Worm (Caenorhabditis elegans) whole organism, late embryonic: Measurements from ENCODE around the gene F11D11.12.
A peak's percentile ranks its signal among the peaks of the same experiment; 100 is the strongest.

Experiments
- C38D4.7 ChIP-seq: fragments of 200-800 bp; sonication (Bioruptor generic); optimal IDR thresholded peaks from 2 replicates; lab custom pipeline; 2018; ENCODE audit warnings: mild to moderate bottlenecking, missing genetic modification characterization, moderate library complexity, missing compliant biosample characterization
- K02D7.2 ChIP-seq: sonication (generic microtip); optimal IDR thresholded peaks from 2 replicates; lab custom pipeline; 2017; ENCODE audit warnings: mild to moderate bottlenecking, missing genetic modification characterization, missing compliant biosample characterization
- T23F11.4 ChIP-seq: fragments of 200-800 bp; sonication (Bioruptor generic); optimal IDR thresholded peaks from 2 replicates; lab custom pipeline; 2018; ENCODE audit warnings: mild to moderate bottlenecking, missing genetic modification characterization, missing compliant biosample characterization
- ceh-14 ChIP-seq: sonication (generic microtip); optimal IDR thresholded peaks from 2 replicates; lab custom pipeline; 2016; ENCODE audit warnings: missing genotype, missing genetic modification characterization, missing compliant biosample characterization
- ceh-22 ChIP-seq: sonication (generic microtip); optimal IDR thresholded peaks from 2 replicates; lab custom pipeline; 2017; ENCODE audit warnings: missing biosample characterization, missing genetic modification characterization
- ceh-24 ChIP-seq: sonication (generic microtip); optimal IDR thresholded peaks from 2 replicates; lab custom pipeline; 2016; ENCODE audit warnings: mild to moderate bottlenecking, missing genetic modification characterization, missing compliant biosample characterization
- ceh-30 ChIP-seq: fragments of 150-350 bp; optimal IDR thresholded peaks from 2 replicates; lab custom pipeline; 2014; ENCODE audit warnings: missing biosample characterization, missing genetic modification characterization
- ceh-34 ChIP-seq: sonication (generic microtip); optimal IDR thresholded peaks from 2 replicates; lab custom pipeline; 2016; ENCODE audit warnings: mild to moderate bottlenecking, missing genetic modification characterization, missing compliant biosample characterization
- ceh-9 ChIP-seq: sonication (generic microtip); optimal IDR thresholded peaks from 2 replicates; lab custom pipeline; 2016; ENCODE audit warnings: mild to moderate bottlenecking, missing genetic modification characterization, inconsistent platforms, missing compliant biosample characterization
- che-1 ChIP-seq: sonication (generic microtip); optimal IDR thresholded peaks from 2 replicates; lab custom pipeline; 2016; ENCODE audit warnings: mild to moderate bottlenecking, missing genetic modification characterization, missing compliant biosample characterization
- dmd-4 ChIP-seq: sonication (generic microtip); optimal IDR thresholded peaks from 2 replicates; lab custom pipeline; 2016; ENCODE audit warnings: borderline replicate concordance, missing genetic modification characterization, missing compliant biosample characterization
- dve-1 ChIP-seq: sonication (generic microtip); optimal IDR thresholded peaks from 2 replicates; lab custom pipeline; 2017; ENCODE audit warnings: antibody characterized with exemption, mild to moderate bottlenecking, missing genetic modification characterization, missing compliant biosample characterization
- elt-2 ChIP-seq: sonication (generic microtip); optimal IDR thresholded peaks from 2 replicates; lab custom pipeline; 2016; ENCODE audit warnings: missing genetic modification reagents, missing genetic modification characterization, missing compliant biosample characterization
- ets-4 ChIP-seq: sonication (generic microtip); optimal IDR thresholded peaks from 2 replicates; lab custom pipeline; 2016; ENCODE audit warnings: missing genetic modification characterization, missing compliant biosample characterization
- eyg-1 ChIP-seq: sonication (generic microtip); optimal IDR thresholded peaks from 2 replicates; lab custom pipeline; 2016; ENCODE audit warnings: missing genotype, missing genetic modification characterization, missing compliant biosample characterization
- fkh-10 ChIP-seq: fragments of 150-350 bp; optimal IDR thresholded peaks from 2 replicates; lab custom pipeline; 2014; ENCODE audit warnings: missing biosample characterization, missing genetic modification reagents, missing genetic modification characterization
- hlh-13 ChIP-seq: fragments of 200-800 bp; sonication (Bioruptor generic); optimal IDR thresholded peaks from 2 replicates; lab custom pipeline; 2018; ENCODE audit warnings: mild to moderate bottlenecking, missing genetic modification characterization, missing compliant biosample characterization
- hlh-8 ChIP-seq: sonication (generic microtip); optimal IDR thresholded peaks from 2 replicates; lab custom pipeline; 2016; ENCODE audit warnings: missing genotype, missing genetic modification characterization, missing compliant biosample characterization
- lim-6 ChIP-seq: sonication (generic microtip); optimal IDR thresholded peaks from 2 replicates; lab custom pipeline; 2016; ENCODE audit warnings: missing genetic modification characterization, missing compliant biosample characterization
- lin-11 ChIP-seq: fragments of 200-800 bp; sonication (Bioruptor generic); optimal IDR thresholded peaks from 2 replicates; lab custom pipeline; 2018; ENCODE audit warnings: mild to moderate bottlenecking, missing genetic modification characterization, missing compliant biosample characterization
- mec-3 ChIP-seq: sonication (generic microtip); optimal IDR thresholded peaks from 2 replicates; lab custom pipeline; 2016; ENCODE audit warnings: borderline replicate concordance, missing genetic modification characterization, missing compliant biosample characterization
- nhr-11 ChIP-seq: fragments of 150-350 bp; optimal IDR thresholded peaks from 2 replicates; lab custom pipeline; 2014; ENCODE audit warnings: missing biosample characterization, missing genetic modification characterization
- nhr-232 ChIP-seq: sonication (generic microtip); optimal IDR thresholded peaks from 2 replicates; lab custom pipeline; 2016; ENCODE audit warnings: missing genetic modification characterization, missing compliant biosample characterization
- pag-3 ChIP-seq: sonication (generic microtip); optimal IDR thresholded peaks from 2 replicates; lab custom pipeline; 2016; ENCODE audit warnings: missing compliant biosample characterization, missing genetic modification characterization, borderline replicate concordance
- pha-4 ChIP-seq: fragments of 150-350 bp; optimal IDR thresholded peaks from 2 replicates; lab custom pipeline; 2018; ENCODE audit warnings: missing biosample characterization, missing genetic modification reagents, missing genetic modification characterization
- pros-1 ChIP-seq: fragments of 150-350 bp; optimal IDR thresholded peaks from 2 replicates; lab custom pipeline; 2014; ENCODE audit warnings: missing biosample characterization, missing genetic modification reagents, missing genetic modification characterization
- ref-2 ChIP-seq: sonication (generic microtip); optimal IDR thresholded peaks from 2 replicates; lab custom pipeline; 2016; ENCODE audit warnings: missing genetic modification characterization, missing compliant biosample characterization
- rnt-1 ChIP-seq: sonication (generic microtip); optimal IDR thresholded peaks from 2 replicates; lab custom pipeline; 2016; ENCODE audit warnings: missing genetic modification characterization, missing compliant biosample characterization
- tbx-2 ChIP-seq: sonication (generic microtip); optimal IDR thresholded peaks from 2 replicates; lab custom pipeline; 2016; ENCODE audit warnings: missing genetic modification characterization, missing compliant biosample characterization
- tbx-7 ChIP-seq: sonication (generic microtip); optimal IDR thresholded peaks from 2 replicates; lab custom pipeline; 2016; ENCODE audit warnings: missing genotype, missing genetic modification characterization, missing compliant biosample characterization
- unc-3 ChIP-seq, 2 experiments: fragments of 200-800 bp in 1 of 2; sonication (Bioruptor generic) in 1 of 2; sonication (generic microtip) in 1 of 2; conservative IDR thresholded peaks in 1 of 2; optimal IDR thresholded peaks in 1 of 2; 2 replicates each; pipeline versions ENCODE4 v1.3.6 to Lab custom; 2016 to 2022; ENCODE audit warnings: missing compliant biosample characterization in 2 of 2, missing genetic modification characterization in 2 of 2, missing genetic modification reagents in 1 of 2
- zip-5 ChIP-seq: sonication (generic microtip); optimal IDR thresholded peaks from 2 replicates; lab custom pipeline; 2016; ENCODE audit warnings: missing genetic modification characterization, missing compliant biosample characterization
- ztf-16 ChIP-seq: sonication (generic microtip); optimal IDR thresholded peaks from 2 replicates; lab custom pipeline; 2017; ENCODE audit warnings: missing genetic modification characterization, missing compliant biosample characterization

The F11D11.12 gene

DNA sequence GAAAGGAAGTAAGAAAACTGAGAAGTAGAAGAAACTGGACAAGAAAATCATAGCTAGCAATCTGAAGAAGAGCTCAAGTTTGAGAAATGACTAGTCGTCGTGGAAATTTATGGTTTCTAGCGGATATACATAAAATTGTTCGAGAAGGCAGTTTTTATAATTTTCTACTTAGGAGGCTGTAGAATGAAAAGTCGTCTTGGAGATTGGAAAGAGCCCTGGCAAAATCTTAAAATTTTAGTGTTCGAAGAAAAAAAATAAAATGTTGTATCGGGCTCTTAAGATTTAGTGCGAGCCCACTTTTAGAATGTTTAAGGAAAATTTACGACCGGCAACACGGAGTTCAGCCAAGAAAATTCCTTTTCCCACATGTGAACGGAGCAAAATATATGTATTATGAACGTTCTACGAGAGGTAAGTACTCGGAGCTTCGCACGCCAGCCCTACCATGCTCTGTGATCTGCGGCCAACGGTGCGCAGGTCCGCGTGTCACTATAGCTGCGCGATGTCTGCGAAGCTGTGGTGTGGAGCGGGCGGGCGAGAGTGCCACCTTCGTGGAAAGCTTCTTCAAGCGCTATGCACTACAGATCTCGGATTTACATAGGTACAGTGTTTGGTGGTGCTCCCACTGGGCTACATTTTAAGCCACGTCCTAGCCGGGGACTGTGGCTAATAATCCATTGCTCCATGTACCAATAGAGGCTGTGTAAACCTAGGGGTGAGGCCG lies 3.4 kb downstream of the F11D11.12 start, which contains the start of gene clec-251:
TSS of gene clec-251 (minus strand) at position 51 of the 724 bp plus-strand sequence.
- TF ChIP-seq T23F11.4 (GFP tag; lab: Kevin White, UChicago) = no peak
- no peak for TF ChIP-seq pha-4 (tag; lab: Kevin White, UChicago)
- TF ChIP-seq ceh-34 = no peak
- TF ChIP-seq ceh-9 = no peak
- no peak for TF ChIP-seq ztf-16 (tag; lab: Kevin White, UChicago)
- no peak for TF ChIP-seq tbx-7 (tag; lab: Kevin White, UChicago)
- TF ChIP-seq ceh-24 (tag; lab: Kevin White, UChicago) = no peak
- TF ChIP-seq hlh-13 (GFP tag; lab: Kevin White, UChicago) = no peak
- no peak for TF ChIP-seq fkh-10
- no peak for TF ChIP-seq ets-4 (tag; lab: Kevin White, UChicago)
- no peak for TF ChIP-seq ceh-14 (tag; lab: Kevin White, UChicago)
- TF ChIP-seq lin-11 (tag; lab: Kevin White, UChicago) = no peak
- TF ChIP-seq tbx-2 = no peak
- no peak for TF ChIP-seq rnt-1
- no peak for TF ChIP-seq pros-1

DNA sequence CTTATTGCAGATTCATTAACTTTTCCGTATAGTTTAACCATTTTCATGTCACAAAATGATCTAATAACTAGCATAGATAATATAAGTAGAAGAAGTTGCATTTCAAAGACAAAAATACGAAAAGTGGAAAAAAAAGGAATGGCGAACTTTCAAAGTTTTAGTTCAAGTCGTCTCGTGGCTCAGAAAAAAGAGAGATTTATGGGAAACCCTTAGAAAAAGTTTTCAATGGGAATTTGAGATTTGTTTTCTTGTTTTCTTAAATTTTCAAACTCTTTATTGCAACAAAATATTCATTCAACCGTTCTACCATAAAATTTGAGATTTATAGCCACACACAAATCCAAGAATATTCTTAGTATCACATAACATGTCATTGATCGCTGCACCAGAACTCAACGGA lies 8.4 kb downstream of the F11D11.12 start, which contains the start of gene clec-250:
TSS of gene clec-250 (minus strand) at position 101 of the 400 bp plus-strand sequence.
- no peak for TF ChIP-seq K02D7.2 (tag; lab: Kevin White, UChicago)
- no peak for TF ChIP-seq zip-5 (tag; lab: Kevin White, UChicago)

ce11 chrV:18737646-18738045 lies 12.8 kb downstream of the F11D11.12 start:
- no peak for TF ChIP-seq C38D4.7
- no peak for TF ChIP-seq ceh-22 (tag; lab: Kevin White, UChicago)
- no peak for TF ChIP-seq dmd-4
- TF ChIP-seq nhr-11 (tag; lab: Kevin White, UChicago) = no peak
- no peak for TF ChIP-seq nhr-232 (tag; lab: Kevin White, UChicago)
- TF ChIP-seq ref-2 (tag; lab: Kevin White, UChicago) = no peak
- TF ChIP-seq ceh-30 (tag; lab: Kevin White, UChicago) = no peak
- no peak for TF ChIP-seq che-1 (tag; lab: Kevin White, UChicago)

- no peak for TF ChIP-seq eyg-1 (tag; lab: Kevin White, UChicago)
- peak; percentile 80 for TF ChIP-seq elt-2 (tag; lab: Kevin White, UChicago)
- TF ChIP-seq, all 69 proteins: peak for 1
Measured at ce11 chrV:18734381-18734780, 16.1 kb downstream of the F11D11.12 start, which contains the start of gene scl-20. TSS of gene scl-20 (minus strand) at chrV:18734481.

DNA sequence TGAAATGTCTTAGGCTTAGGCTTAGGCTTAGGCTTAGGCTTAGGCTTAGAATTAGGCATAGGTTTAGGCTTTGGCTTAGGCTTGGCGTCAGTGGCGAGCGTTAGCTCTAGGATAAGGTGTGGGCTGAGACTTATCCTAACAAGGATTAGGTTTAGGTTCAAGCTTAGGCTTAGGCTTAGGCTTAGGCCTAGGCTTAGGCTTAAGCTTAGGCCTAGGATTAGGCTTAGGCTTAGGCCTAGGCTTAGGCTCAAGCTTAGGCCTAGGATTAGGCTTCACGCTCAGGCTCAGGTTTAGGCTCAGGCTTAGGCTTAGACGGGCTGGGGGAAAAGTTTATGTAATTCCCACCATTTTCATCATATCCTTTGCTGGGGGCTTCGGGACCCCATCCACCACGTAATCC lies 16.5 kb downstream of the F11D11.12 start:
- TF ChIP-seq lim-6 (tag; lab: Kevin White, UChicago) (no peak), hlh-8 (tag; lab: Kevin White, UChicago) (no peak), dve-1 (tag; lab: Kevin White, UChicago) (peak; percentile 95), rnt-1 (no peak), hlh-13 (GFP tag; lab: Kevin White, UChicago) (no peak), unc-3 (GFP tag; conservative IDR thresholded peaks at IDR 0.05; lab: Robert Waterston, UW) (no peak), unc-3 (tag; optimal IDR thresholded peaks at IDR 0.05; lab: Kevin White, UChicago) (no peak), mec-3 (tag; lab: Kevin White, UChicago) (peak; percentile 20), pag-3 (tag; lab: Kevin White, UChicago) (peak; percentile 12)
